Fruit fly (Drosophila melanogaster): Measurements from ENCODE around the gene CG43759.

DNA sequence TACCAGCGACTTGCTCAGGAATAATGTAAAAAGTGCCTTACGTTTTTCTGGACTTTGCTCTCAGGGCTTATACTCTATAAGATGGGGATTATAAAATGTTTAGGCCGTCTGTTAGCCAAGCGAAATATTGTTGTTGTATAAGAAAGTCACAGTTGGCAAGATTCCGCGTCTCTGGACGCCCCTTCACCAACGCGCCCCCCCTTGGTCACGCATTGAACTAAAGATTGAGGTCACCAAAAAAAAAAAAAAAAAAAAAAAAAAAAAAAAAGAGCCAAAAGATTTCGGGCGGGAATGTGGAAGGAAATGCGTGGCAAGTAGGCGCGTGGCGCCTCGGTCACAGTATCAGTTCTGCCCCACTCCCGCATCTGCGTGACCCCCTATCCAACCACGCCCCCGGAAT is 4.7 kb downstream of the CG43759 start:
- peak in 1 of 2 experiments; percentile 32 for TF ChIP-seq CTCF (optimal IDR thresholded peaks at IDR 0.05)
- TF ChIP-seq CG8478 (optimal IDR thresholded peaks at IDR 0.05): no peak

Measured in S2 (cell line).